Fruit fly (Drosophila melanogaster) whole organism, embryonic: Measurements from ENCODE around the gene Cat.

Experiments
- CG10462 ChIP-seq: fragments of 200-800 bp; sonication (Bioruptor generic); optimal IDR thresholded peaks from 2 replicates; lab custom pipeline; 2016; ENCODE audit warnings: missing biosample characterization, missing genetic modification characterization
- CG11560 ChIP-seq: fragments of 200-800 bp; sonication (Bioruptor generic); IDR thresholded peaks from 3 replicates; pipeline ENCODE4 v1.3.6; 2022; ENCODE audit warnings: missing biosample characterization, missing genetic modification characterization
- CG12299 ChIP-seq: fragments of 200-800 bp; sonication (Bioruptor generic); optimal IDR thresholded peaks from 2 replicates; lab custom pipeline; 2018; ENCODE audit warnings: missing biosample characterization, mild to moderate bottlenecking, missing genetic modification characterization
- CG12744 ChIP-seq: fragments of 200-800 bp; sonication (Bioruptor generic); optimal IDR thresholded peaks from 2 replicates; lab custom pipeline; 2016; ENCODE audit warnings: missing biosample characterization, missing genetic modification characterization
- CG14667 ChIP-seq: fragments of 200-800 bp; sonication (Bioruptor generic); IDR thresholded peaks from 2 replicates; pipeline ENCODE4 v1.3.6; 2022; ENCODE audit warnings: missing biosample characterization, missing genetic modification characterization
- CG15073 ChIP-seq: fragments of 200-800 bp; sonication (Bioruptor generic); optimal IDR thresholded peaks from 2 replicates; lab custom pipeline; 2016; ENCODE audit warnings: missing biosample characterization, missing genetic modification characterization
- CG18599 ChIP-seq: fragments of 200-800 bp; sonication (Bioruptor generic); optimal IDR thresholded peaks from 3 replicates; lab custom pipeline; 2017; ENCODE audit warnings: missing biosample characterization, missing genetic modification characterization, mild to moderate bottlenecking, moderate library complexity, missing genetic modification reagents
- CG3163 ChIP-seq: fragments of 200-800 bp; sonication (Bioruptor generic); optimal IDR thresholded peaks from 3 replicates; lab custom pipeline; 2016; ENCODE audit warnings: missing biosample characterization, missing genetic modification characterization
- CG32532 ChIP-seq: fragments of 200-800 bp; sonication (Bioruptor generic); IDR thresholded peaks from 2 replicates; pipeline ENCODE4 v1.3.6; 2022; ENCODE audit warnings: missing biosample characterization, missing genetic modification characterization
- CG42726 ChIP-seq: fragments of 200-800 bp; sonication (Bioruptor generic); IDR thresholded peaks from 2 replicates; pipeline ENCODE4 v1.3.6; 2022; ENCODE audit warnings: missing biosample characterization, missing genetic modification characterization; ENCODE audit not compliant: partially characterized antibody
- CG4820 ChIP-seq: fragments of 200-800 bp; sonication (Bioruptor generic); optimal IDR thresholded peaks from 3 replicates; lab custom pipeline; 2016; ENCODE audit warnings: missing biosample characterization, missing genetic modification characterization
- CG7271 ChIP-seq: fragments of 200-800 bp; sonication (Bioruptor generic); optimal IDR thresholded peaks from 2 replicates; lab custom pipeline; 2018; ENCODE audit warnings: missing biosample characterization, mild to moderate bottlenecking, missing genetic modification characterization, moderate library complexity
- Dfd ChIP-seq, 2 experiments: fragments of >200 bp; optimal IDR thresholded peaks; 2 replicates each; lab custom pipeline; 2017; ENCODE audit warnings: missing biosample characterization in 2 of 2, missing genetic modification characterization in 2 of 2
- E2f2 ChIP-seq: fragments of 200-800 bp; sonication (Bioruptor generic); IDR thresholded peaks from 2 replicates; pipeline ENCODE4 v1.3.6; 2022; ENCODE audit warnings: missing biosample characterization, missing genetic modification characterization
- Fer1 ChIP-seq: fragments of 200-800 bp; sonication (Bioruptor generic); optimal IDR thresholded peaks from 2 replicates; lab custom pipeline; 2017; ENCODE audit warnings: missing biosample characterization, mild to moderate bottlenecking, missing genetic modification characterization
- Hey ChIP-seq: fragments of 200-800 bp; sonication (Bioruptor generic); optimal IDR thresholded peaks from 3 replicates; lab custom pipeline; 2018; ENCODE audit warnings: missing biosample characterization, mild to moderate bottlenecking, missing genetic modification characterization
- Hr39 ChIP-seq: fragments of >200 bp; optimal IDR thresholded peaks from 2 replicates; lab custom pipeline; 2017
- MBD-R2 ChIP-seq: fragments of 200-800 bp; sonication (Bioruptor generic); IDR thresholded peaks from 2 replicates; pipeline ENCODE4 v1.3.6; 2022; ENCODE audit warnings: missing biosample characterization, missing genetic modification characterization
- Nf-YA ChIP-seq: fragments of 200-800 bp; sonication (Bioruptor generic); IDR thresholded peaks from 2 replicates; pipeline ENCODE4 v1.3.6; 2022; ENCODE audit warnings: missing biosample characterization, missing genetic modification characterization
- Nf-YB ChIP-seq: fragments of 200-800 bp; sonication (Bioruptor generic); optimal IDR thresholded peaks from 3 replicates; lab custom pipeline; 2019; ENCODE audit warnings: missing biosample characterization, mild to moderate bottlenecking, missing genetic modification characterization, moderate library complexity
- Nf-YC ChIP-seq: fragments of 200-800 bp; optimal IDR thresholded peaks from 3 replicates; lab custom pipeline; 2019; ENCODE audit warnings: missing biosample characterization, mild to moderate bottlenecking, missing genetic modification characterization, moderate library complexity
- PHDP ChIP-seq: fragments of 200-800 bp; sonication (Bioruptor generic); optimal IDR thresholded peaks from 3 replicates; lab custom pipeline; 2018; ENCODE audit warnings: missing biosample characterization, mild to moderate bottlenecking, missing genetic modification characterization, moderate library complexity
- Ravus ChIP-seq: fragments of 200-800 bp; sonication (Bioruptor generic); IDR thresholded peaks from 2 replicates; pipeline ENCODE4 v1.3.6; 2022; ENCODE audit warnings: missing biosample characterization, missing genetic modification characterization
- bab2 ChIP-seq: fragments of 200-800 bp; sonication (Bioruptor generic); optimal IDR thresholded peaks from 2 replicates; lab custom pipeline; 2016; ENCODE audit warnings: missing biosample characterization, missing genetic modification characterization
- bowl ChIP-seq: fragments of 200-800 bp; sonication (Bioruptor generic); IDR thresholded peaks from 2 replicates; pipeline ENCODE4 v1.3.6; 2022; ENCODE audit warnings: missing biosample characterization, missing genetic modification characterization
- br ChIP-seq: fragments of >200 bp; optimal IDR thresholded peaks from 2 replicates; lab custom pipeline; 2017
- cas ChIP-seq: fragments of 200-800 bp; sonication (Bioruptor generic); IDR thresholded peaks from 2 replicates; pipeline ENCODE4 v1.3.6; 2022; ENCODE audit warnings: missing biosample characterization, missing genetic modification characterization
- caup ChIP-seq: fragments of 200-800 bp; sonication (Bioruptor generic); optimal IDR thresholded peaks from 3 replicates; lab custom pipeline; 2017; ENCODE audit warnings: missing biosample characterization, mild to moderate bottlenecking, missing genetic modification characterization, moderate library complexity; ENCODE audit not compliant: severe bottlenecking
- cg ChIP-seq: fragments of 200-800 bp; sonication (Bioruptor generic); optimal IDR thresholded peaks from 3 replicates; lab custom pipeline; 2019; ENCODE audit warnings: missing biosample characterization, mild to moderate bottlenecking, missing genetic modification characterization, moderate library complexity
- cwo ChIP-seq: fragments of 200-800 bp; sonication (Bioruptor generic); optimal IDR thresholded peaks from 3 replicates; lab custom pipeline; 2017; ENCODE audit warnings: missing biosample characterization, missing genetic modification characterization, mild to moderate bottlenecking, moderate library complexity, missing genetic modification reagents
- dm ChIP-seq: fragments of 200-800 bp; sonication (Bioruptor generic); optimal IDR thresholded peaks from 3 replicates; lab custom pipeline; 2016; ENCODE audit warnings: missing biosample characterization, missing genetic modification characterization
- dpn ChIP-seq, 2 experiments: fragments of 200-800 bp; sonication (Bioruptor generic); optimal IDR thresholded peaks; 3 replicates each; lab custom pipeline; 2016; ENCODE audit warnings: missing biosample characterization in 2 of 2, missing genetic modification characterization in 2 of 2
- eyg ChIP-seq: fragments of 200-800 bp; sonication (Bioruptor generic); optimal IDR thresholded peaks from 3 replicates; lab custom pipeline; 2016; ENCODE audit warnings: missing biosample characterization, missing genetic modification characterization
- gem ChIP-seq: fragments of 200-800 bp; sonication (Bioruptor generic); optimal IDR thresholded peaks from 2 replicates; lab custom pipeline; 2019; ENCODE audit warnings: missing biosample characterization, mild to moderate bottlenecking, missing genetic modification characterization, moderate library complexity
- gfzf ChIP-seq: fragments of 200-800 bp; sonication (Bioruptor generic); optimal IDR thresholded peaks from 2 replicates; lab custom pipeline; 2016; ENCODE audit warnings: missing biosample characterization, mild to moderate bottlenecking, missing genetic modification characterization, moderate library complexity
- gsb ChIP-seq: fragments of 200-800 bp; sonication (Bioruptor generic); IDR thresholded peaks from 2 replicates; pipeline ENCODE4 v1.3.6; 2022; ENCODE audit warnings: missing biosample characterization, missing genetic modification characterization
- her ChIP-seq: fragments of 200-800 bp; sonication (Bioruptor generic); optimal IDR thresholded peaks from 2 replicates; lab custom pipeline; 2016; ENCODE audit warnings: missing biosample characterization, missing genetic modification characterization
- jing ChIP-seq: fragments of 200-800 bp; sonication (Bioruptor generic); optimal IDR thresholded peaks from 2 replicates; lab custom pipeline; 2018; ENCODE audit warnings: missing biosample characterization, mild to moderate bottlenecking, missing genetic modification characterization
- pan ChIP-seq, 4 experiments: fragments of >200 bp in 3 of 4; fragments of 200-800 bp in 1 of 4; sonication (Bioruptor generic) in 1 of 4; optimal IDR thresholded peaks in 3 of 4; IDR thresholded peaks in 1 of 4; 2 replicates each; pipeline versions ENCODE4 v1.3.6 to Lab custom; 2017 to 2022; ENCODE audit warnings: missing biosample characterization in 2 of 4, missing genetic modification characterization in 2 of 4, mixed read lengths in 1 of 4
- pho ChIP-seq: fragments of 200-800 bp; sonication (Bioruptor generic); optimal IDR thresholded peaks from 2 replicates; lab custom pipeline; 2016; ENCODE audit warnings: missing biosample characterization, missing genetic modification characterization
- pita ChIP-seq: fragments of 200-800 bp; sonication (Bioruptor generic); optimal IDR thresholded peaks from 2 replicates; lab custom pipeline; 2017; ENCODE audit warnings: missing biosample characterization, mild to moderate bottlenecking, missing genetic modification characterization
- pros ChIP-seq: fragments of 200-800 bp; sonication (Bioruptor generic); optimal IDR thresholded peaks from 3 replicates; lab custom pipeline; 2019; ENCODE audit warnings: missing biosample characterization, mild to moderate bottlenecking, missing genetic modification characterization, moderate library complexity
- row ChIP-seq: fragments of 200-800 bp; sonication (Bioruptor generic); IDR thresholded peaks from 3 replicates; pipeline ENCODE4 v1.3.6; 2022; ENCODE audit warnings: missing biosample characterization, missing genetic modification characterization
- slou ChIP-seq: fragments of 200-800 bp; sonication (Bioruptor generic); optimal IDR thresholded peaks from 3 replicates; lab custom pipeline; 2016; ENCODE audit warnings: missing biosample characterization, missing genetic modification characterization
- sna ChIP-seq: fragments of 200-800 bp; sonication (Bioruptor generic); IDR thresholded peaks from 2 replicates; pipeline ENCODE4 v1.3.6; 2022; ENCODE audit warnings: missing biosample characterization, missing genetic modification characterization; ENCODE audit not compliant: partially characterized antibody
- so ChIP-seq: fragments of 200-800 bp; sonication (Bioruptor generic); IDR thresholded peaks from 3 replicates; pipeline ENCODE4 v1.3.6; 2022; ENCODE audit warnings: missing biosample characterization, missing genetic modification characterization
- tna ChIP-seq: fragments of 200-800 bp; sonication (Bioruptor generic); IDR thresholded peaks from 2 replicates; pipeline ENCODE4 v1.3.6; 2022; ENCODE audit warnings: missing biosample characterization, missing genetic modification characterization; ENCODE audit not compliant: partially characterized antibody
- vfl ChIP-seq: fragments of 200-800 bp; sonication (Bioruptor generic); optimal IDR thresholded peaks from 2 replicates; lab custom pipeline; 2016; ENCODE audit warnings: missing biosample characterization, missing genetic modification characterization
- zen ChIP-seq: fragments of 200-800 bp; sonication (Bioruptor generic); optimal IDR thresholded peaks from 3 replicates; lab custom pipeline; 2018; ENCODE audit warnings: missing biosample characterization, mild to moderate bottlenecking, missing genetic modification characterization, moderate library complexity

The Cat gene

dm6 chr3L:18789203-18790018 lies 33.0 kb upstream of the Cat start (continued):
- no peak for TF ChIP-seq zen (tag; lab: Kevin White, UChicago)
- no peak for TF ChIP-seq Ravus (GFP tag; lab: Robert Waterston, UW)
- TF ChIP-seq PHDP (tag; lab: Kevin White, UChicago): peak; percentile 52
- peak; percentile 60 for TF ChIP-seq Nf-YA (GFP tag; lab: Robert Waterston, UW)
- peak; percentile 87 for TF ChIP-seq Fer1 (GFP tag; lab: Kevin White, UChicago)
- TF ChIP-seq dm (GFP tag; lab: Kevin White, UChicago): no peak
- TF ChIP-seq CG3163 (GFP tag; lab: Kevin White, UChicago): no peak
- TF ChIP-seq CG15073 (GFP tag; lab: Kevin White, UChicago): no peak
- no peak for TF ChIP-seq tna (GFP tag; lab: Robert Waterston, UW)
- TF ChIP-seq CG10462 (GFP tag; lab: Kevin White, UChicago): peak; percentile 14
- TF ChIP-seq MBD-R2 (GFP tag; lab: Robert Waterston, UW): peak; percentile 40; the same call in 1 of the 2 replicates
- TF ChIP-seq pita (GFP tag; lab: Kevin White, UChicago): no peak
- peak; percentile 43 for TF ChIP-seq cg (GFP tag; lab: Kevin White, UChicago)
- TF ChIP-seq Hey (tag; lab: Kevin White, UChicago): peak; percentile 30
- no peak for TF ChIP-seq slou
- peak; percentile 81; the same call in 2 of the 3 replicates for TF ChIP-seq so (GFP tag; lab: Robert Waterston, UW)
- no peak for TF ChIP-seq CG4820
- TF ChIP-seq gem: peak; percentile 58
- no peak for TF ChIP-seq Hr39 (lab: Kevin White, UChicago)
- peak; percentile 53 for TF ChIP-seq pros
- TF ChIP-seq vfl (GFP tag; lab: Kevin White, UChicago): peak; percentile 11
- no peak for TF ChIP-seq CG7271 (tag; lab: Kevin White, UChicago)
- no peak; the same call in 1 of the 2 replicates for TF ChIP-seq CG32532
- no peak for TF ChIP-seq CG42726 (GFP tag; lab: Robert Waterston, UW)
- peak; percentile 31 for TF ChIP-seq CG12299 (tag; lab: Kevin White, UChicago)
- peak; percentile 11 to 31 for TF ChIP-seq dpn (GFP tag; optimal IDR thresholded peaks at IDR 0.05; lab: Kevin White, UChicago)
- TF ChIP-seq CG14667 (GFP tag; lab: Robert Waterston, UW): no peak
- no peak for TF ChIP-seq cas (GFP tag; lab: Robert Waterston, UW)
- no peak for TF ChIP-seq Dfd (GFP tag; optimal IDR thresholded peaks at IDR 0.05; lab: Kevin White, UChicago)
- TF ChIP-seq br (lab: Kevin White, UChicago): no peak
- TF ChIP-seq sna: no peak
- no peak for TF ChIP-seq gfzf
- TF ChIP-seq caup (GFP tag; lab: Kevin White, UChicago): peak; percentile 84
- TF ChIP-seq cwo (GFP tag; lab: Kevin White, UChicago): peak; percentile 82
- no peak for TF ChIP-seq CG11560 (tag; lab: Robert Waterston, UW)
- TF ChIP-seq gsb (GFP tag; lab: Robert Waterston, UW): peak; percentile 50; the same call in 1 of the 2 replicates
- no peak for TF ChIP-seq pan (optimal IDR thresholded peaks at IDR 0.05; lab: Kevin White, UChicago)
- TF ChIP-seq pan (GFP tag; optimal IDR thresholded peaks at IDR 0.05 in 1 of 2, IDR thresholded peaks at IDR 0.05 in 1 of 2): peak in 1 of 2 experiments; percentile 56
- TF ChIP-seq pho (GFP tag; lab: Kevin White, UChicago): peak; percentile 47
- TF ChIP-seq CG18599 (GFP tag; lab: Kevin White, UChicago): peak; percentile 40
- peak; percentile 47 for TF ChIP-seq CG12744 (GFP tag; lab: Kevin White, UChicago)
- no peak for TF ChIP-seq jing
- peak; percentile 47 for TF ChIP-seq eyg (GFP tag; lab: Kevin White, UChicago)
- TF ChIP-seq E2f2 (GFP tag; lab: Robert Waterston, UW): 0 out of 2 replicates have a peak, but pooled peaks have one; percentile 27
- peak; percentile 1 for TF ChIP-seq Nf-YB (GFP tag; lab: Kevin White, UChicago)
- peak; percentile 32; the same call in 2 of the 3 replicates for TF ChIP-seq row (GFP tag; lab: Robert Waterston, UW)
- no peak for TF ChIP-seq bowl
- TF ChIP-seq Nf-YC (tag; lab: Kevin White, UChicago): peak; percentile 56
- TF ChIP-seq bab2: peak; percentile 50
- peak; percentile 22 for TF ChIP-seq her (GFP tag; lab: Kevin White, UChicago)
